Fruit fly (Drosophila melanogaster) whole organism, adult: ENCODE results near the gene unc-45.

Source experiments
- CG12768 ChIP-seq: fragments of 200-800 bp; sonication (Bioruptor generic); optimal IDR thresholded peaks from 2 replicates; lab custom pipeline; 2017; ENCODE audit warnings: missing biosample characterization, missing genetic modification characterization, mild to moderate bottlenecking, moderate library complexity, missing genetic modification reagents
- CG14711 ChIP-seq: fragments of 200-800 bp; sonication (Bioruptor generic); optimal IDR thresholded peaks from 2 replicates; lab custom pipeline; 2018; ENCODE audit warnings: missing biosample characterization, mild to moderate bottlenecking, missing genetic modification characterization, moderate library complexity
- cic ChIP-seq: fragments of 200-800 bp; sonication (Bioruptor generic); optimal IDR thresholded peaks from 2 replicates; lab custom pipeline; 2017; ENCODE audit warnings: missing biosample characterization, mild to moderate bottlenecking, missing genetic modification characterization, moderate library complexity
- kay ChIP-seq: fragments of 200-800 bp; sonication (Bioruptor generic); peaks from one replicate; lab custom pipeline; 2016; ENCODE audit warnings: missing biosample characterization, missing genetic modification characterization, borderline replicate concordance

dm6 chr3R:8026515-8026914 lies 6.6 kb upstream of the unc-45 start:
- TF ChIP-seq kay: no peak
- TF ChIP-seq CG14711 (tag; lab: Kevin White, UChicago): no peak
- TF ChIP-seq CG12768 (GFP tag; lab: Kevin White, UChicago): no peak
- no peak for TF ChIP-seq cic
